Fruit fly (Drosophila melanogaster) whole organism, embryonic: ENCODE results near the gene Adck5.

Experiments used
- Atf3 ChIP-seq: fragments of 200-800 bp; sonication (Bioruptor generic); optimal IDR thresholded peaks from 3 replicates; lab custom pipeline; 2016; ENCODE audit warnings: missing biosample characterization, missing genetic modification characterization
- CG10267 ChIP-seq: fragments of 200-800 bp; sonication (Bioruptor generic); optimal IDR thresholded peaks from 2 replicates; lab custom pipeline; 2018; ENCODE audit warnings: missing biosample characterization, mild to moderate bottlenecking, missing genetic modification characterization, moderate library complexity
- CG10274 ChIP-seq: fragments of 200-800 bp; sonication (Bioruptor generic); optimal IDR thresholded peaks from 3 replicates; lab custom pipeline; 2017; ENCODE audit warnings: missing biosample characterization, mild to moderate bottlenecking, missing genetic modification characterization
- CG10462 ChIP-seq: fragments of 200-800 bp; sonication (Bioruptor generic); optimal IDR thresholded peaks from 2 replicates; lab custom pipeline; 2016; ENCODE audit warnings: missing biosample characterization, missing genetic modification characterization
- CG10654 ChIP-seq: fragments of 200-800 bp; sonication (Bioruptor generic); optimal IDR thresholded peaks from 2 replicates; lab custom pipeline; 2016; ENCODE audit warnings: missing biosample characterization, missing genetic modification characterization
- CG11398 ChIP-seq: fragments of 200-800 bp; sonication (Bioruptor generic); optimal IDR thresholded peaks from 2 replicates; lab custom pipeline; 2016; ENCODE audit warnings: missing biosample characterization, missing genetic modification characterization
- CG1233 ChIP-seq: fragments of 200-800 bp; sonication (Bioruptor generic); optimal IDR thresholded peaks from 4 replicates; lab custom pipeline; 2018; ENCODE audit warnings: missing biosample characterization, mild to moderate bottlenecking, missing genetic modification characterization
- CG13296 ChIP-seq: fragments of 200-800 bp; sonication (Bioruptor generic); optimal IDR thresholded peaks from 3 replicates; lab custom pipeline; 2018; ENCODE audit warnings: missing biosample characterization, mild to moderate bottlenecking, missing genetic modification characterization
- CG14965 ChIP-seq: fragments of 200-800 bp; sonication (Bioruptor generic); optimal IDR thresholded peaks from 2 replicates; lab custom pipeline; 2016; ENCODE audit warnings: missing biosample characterization, missing genetic modification characterization, borderline replicate concordance
- CG15073 ChIP-seq: fragments of 200-800 bp; sonication (Bioruptor generic); optimal IDR thresholded peaks from 2 replicates; lab custom pipeline; 2016; ENCODE audit warnings: missing biosample characterization, missing genetic modification characterization
- CG1603 ChIP-seq: fragments of 200-800 bp; sonication (Bioruptor generic); optimal IDR thresholded peaks from 2 replicates; lab custom pipeline; 2019; ENCODE audit warnings: missing biosample characterization, mild to moderate bottlenecking, missing genetic modification characterization, moderate library complexity
- CG16815 ChIP-seq: fragments of 200-800 bp; sonication (Bioruptor generic); optimal IDR thresholded peaks from 3 replicates; lab custom pipeline; 2017; ENCODE audit warnings: missing biosample characterization, mild to moderate bottlenecking, missing genetic modification characterization
- CG2129 ChIP-seq: fragments of 200-800 bp; sonication (Bioruptor generic); IDR thresholded peaks from 2 replicates; pipeline ENCODE4 v1.3.6; 2022; ENCODE audit warnings: missing biosample characterization, missing genetic modification characterization; ENCODE audit not compliant: partially characterized antibody
- CG2199 ChIP-seq: fragments of 200-800 bp; sonication (Bioruptor generic); IDR thresholded peaks from 3 replicates; pipeline ENCODE4 v1.3.6; 2022; ENCODE audit warnings: missing biosample characterization, missing genetic modification characterization
- CG4328 ChIP-seq: fragments of 200-800 bp; sonication (Bioruptor generic); optimal IDR thresholded peaks from 3 replicates; lab custom pipeline; 2017; ENCODE audit warnings: missing biosample characterization, missing genetic modification reagents, missing genetic modification characterization
- CG4360 ChIP-seq: fragments of 200-800 bp; sonication (Bioruptor generic); IDR thresholded peaks from 2 replicates; pipeline ENCODE4 v1.3.6; 2022; ENCODE audit warnings: missing biosample characterization, missing genetic modification characterization
- CG6175 ChIP-seq: fragments of 200-800 bp; sonication (Bioruptor generic); IDR thresholded peaks from 3 replicates; pipeline ENCODE4 v1.3.6; 2022; ENCODE audit warnings: missing biosample characterization, missing genetic modification characterization
- CG6272 ChIP-seq: fragments of 200-800 bp; sonication (Bioruptor generic); IDR thresholded peaks from 2 replicates; pipeline ENCODE4 v1.3.6; 2022; ENCODE audit warnings: missing biosample characterization, missing genetic modification characterization
- CG7271 ChIP-seq: fragments of 200-800 bp; sonication (Bioruptor generic); optimal IDR thresholded peaks from 2 replicates; lab custom pipeline; 2018; ENCODE audit warnings: missing biosample characterization, mild to moderate bottlenecking, missing genetic modification characterization, moderate library complexity
- CG8388 ChIP-seq: fragments of 200-800 bp; sonication (Bioruptor generic); optimal IDR thresholded peaks from 2 replicates; lab custom pipeline; 2019; ENCODE audit warnings: missing biosample characterization, mild to moderate bottlenecking, missing genetic modification characterization, moderate library complexity
- CG8924 ChIP-seq: fragments of 200-800 bp; optimal IDR thresholded peaks from 3 replicates; lab custom pipeline; 2019; ENCODE audit warnings: missing biosample characterization, mild to moderate bottlenecking, missing genetic modification characterization, moderate library complexity
- CG9797 ChIP-seq: fragments of 200-800 bp; sonication (Bioruptor generic); optimal IDR thresholded peaks from 3 replicates; lab custom pipeline; 2018; ENCODE audit warnings: missing biosample characterization, mild to moderate bottlenecking, missing genetic modification characterization
- CTCF ChIP-seq: fragments of 200-800 bp; sonication (Bioruptor generic); optimal IDR thresholded peaks from 2 replicates; lab custom pipeline; 2017; ENCODE audit warnings: missing biosample characterization, mild to moderate bottlenecking, missing genetic modification characterization, moderate library complexity
- Dip2 ChIP-seq: fragments of 200-800 bp; sonication (Bioruptor generic); IDR thresholded peaks from 2 replicates; pipeline ENCODE4 v1.3.6; 2022; ENCODE audit warnings: missing biosample characterization, missing genetic modification characterization
- Dp ChIP-seq: fragments of 200-800 bp; sonication (Bioruptor generic); optimal IDR thresholded peaks from 2 replicates; lab custom pipeline; 2018; ENCODE audit warnings: missing biosample characterization, mild to moderate bottlenecking, missing genetic modification characterization, moderate library complexity
- E2f2 ChIP-seq: fragments of 200-800 bp; sonication (Bioruptor generic); IDR thresholded peaks from 2 replicates; pipeline ENCODE4 v1.3.6; 2022; ENCODE audit warnings: missing biosample characterization, missing genetic modification characterization
- Fer3 ChIP-seq: fragments of 200-800 bp; sonication (Bioruptor generic); optimal IDR thresholded peaks from 2 replicates; lab custom pipeline; 2018; ENCODE audit warnings: missing biosample characterization, mild to moderate bottlenecking, missing genetic modification characterization, moderate library complexity
- HHEX ChIP-seq: fragments of 200-800 bp; sonication (Bioruptor generic); optimal IDR thresholded peaks from 3 replicates; lab custom pipeline; 2017; ENCODE audit warnings: missing biosample characterization, mild to moderate bottlenecking, missing genetic modification characterization, missing genetic modification reagents
- HLH3B ChIP-seq: fragments of 200-800 bp; sonication (Bioruptor generic); IDR thresholded peaks from 2 replicates; pipeline ENCODE4 v1.3.6; 2022; ENCODE audit warnings: missing biosample characterization, missing genetic modification characterization
- HLH54F ChIP-seq: fragments of 200-800 bp; sonication (Bioruptor generic); optimal IDR thresholded peaks from 3 replicates; lab custom pipeline; 2016; ENCODE audit warnings: missing biosample characterization, missing genetic modification characterization
- HmgD ChIP-seq: fragments of 200-800 bp; sonication (Bioruptor generic); optimal IDR thresholded peaks from 3 replicates; lab custom pipeline; 2016; ENCODE audit warnings: missing biosample characterization, missing genetic modification characterization
- Hmr ChIP-seq: fragments of 200-800 bp; sonication (Bioruptor generic); optimal IDR thresholded peaks from 3 replicates; lab custom pipeline; 2017; ENCODE audit warnings: mild to moderate bottlenecking, missing biosample characterization, missing genetic modification reagents, missing genetic modification characterization
- Lim3 ChIP-seq: fragments of 200-800 bp; sonication (Bioruptor generic); IDR thresholded peaks from 2 replicates; pipeline ENCODE4 v1.3.6; 2022; ENCODE audit warnings: missing biosample characterization, missing genetic modification characterization
- MTF-1 ChIP-seq: fragments of 200-800 bp; sonication (Bioruptor generic); optimal IDR thresholded peaks from 2 replicates; lab custom pipeline; 2018; ENCODE audit warnings: missing biosample characterization, mild to moderate bottlenecking, missing genetic modification characterization, borderline replicate concordance
- Med ChIP-seq: fragments of 200-800 bp; sonication (Bioruptor generic); peaks from one replicate; lab custom pipeline; 2016; ENCODE audit warnings: missing biosample characterization, missing genetic modification characterization, mild to moderate bottlenecking, inconsistent platforms, moderate library complexity
- Neu2 ChIP-seq: fragments of 200-800 bp; sonication (Bioruptor generic); optimal IDR thresholded peaks from 3 replicates; lab custom pipeline; 2016; ENCODE audit warnings: missing biosample characterization, missing genetic modification characterization, borderline replicate concordance
- Nf-YA ChIP-seq: fragments of 200-800 bp; sonication (Bioruptor generic); IDR thresholded peaks from 2 replicates; pipeline ENCODE4 v1.3.6; 2022; ENCODE audit warnings: missing biosample characterization, missing genetic modification characterization
- NfI ChIP-seq: fragments of 200-800 bp; sonication (Bioruptor generic); optimal IDR thresholded peaks from 3 replicates; lab custom pipeline; 2018; ENCODE audit warnings: missing biosample characterization, mild to moderate bottlenecking, missing genetic modification characterization, moderate library complexity
- Optix ChIP-seq: fragments of 200-800 bp; sonication (Bioruptor generic); IDR thresholded peaks from 3 replicates; pipeline ENCODE4 v1.3.6; 2022; ENCODE audit warnings: missing biosample characterization, missing genetic modification characterization
- Six4 ChIP-seq: fragments of 200-800 bp; sonication (Bioruptor generic); optimal IDR thresholded peaks from 2 replicates; lab custom pipeline; 2016; ENCODE audit warnings: missing biosample characterization, missing genetic modification characterization
- gsb ChIP-seq: fragments of 200-800 bp; sonication (Bioruptor generic); IDR thresholded peaks from 2 replicates; pipeline ENCODE4 v1.3.6; 2022; ENCODE audit warnings: missing biosample characterization, missing genetic modification characterization
- kay ChIP-seq: fragments of 200-800 bp; sonication (Bioruptor generic); optimal IDR thresholded peaks from 2 replicates; lab custom pipeline; 2016; ENCODE audit warnings: missing biosample characterization, missing genetic modification characterization
- maf-S ChIP-seq: fragments of 200-800 bp; sonication (Bioruptor generic); optimal IDR thresholded peaks from 2 replicates; lab custom pipeline; 2016; ENCODE audit warnings: missing biosample characterization, missing genetic modification characterization
- nmo ChIP-seq: fragments of 200-800 bp; sonication (Bioruptor generic); optimal IDR thresholded peaks from 2 replicates; lab custom pipeline; 2018; ENCODE audit warnings: missing biosample characterization, mild to moderate bottlenecking, missing genetic modification characterization, moderate library complexity
- otp ChIP-seq: fragments of 200-800 bp; sonication (Bioruptor generic); IDR thresholded peaks from 3 replicates; pipeline ENCODE4, ENCODE4 v1.3.6; 2022; ENCODE audit warnings: missing biosample characterization, missing genetic modification characterization
- pb ChIP-seq: fragments of 200-800 bp; sonication (Bioruptor generic); optimal IDR thresholded peaks from 3 replicates; lab custom pipeline; 2016; ENCODE audit warnings: missing biosample characterization, missing genetic modification characterization
- phol ChIP-seq: fragments of 200-800 bp; sonication (Bioruptor generic); optimal IDR thresholded peaks from 3 replicates; lab custom pipeline; 2018; ENCODE audit warnings: missing biosample characterization, mild to moderate bottlenecking, missing genetic modification characterization, moderate library complexity
- pnt ChIP-seq: fragments of 200-800 bp; sonication (Bioruptor generic); optimal IDR thresholded peaks from 3 replicates; lab custom pipeline; 2016; ENCODE audit warnings: missing biosample characterization, missing genetic modification characterization
- wdn ChIP-seq: fragments of 200-800 bp; sonication (Bioruptor generic); IDR thresholded peaks from 2 replicates; pipeline ENCODE4 v1.3.6; 2022; ENCODE audit warnings: missing biosample characterization, missing genetic modification characterization

Adck5 gene

DNA sequence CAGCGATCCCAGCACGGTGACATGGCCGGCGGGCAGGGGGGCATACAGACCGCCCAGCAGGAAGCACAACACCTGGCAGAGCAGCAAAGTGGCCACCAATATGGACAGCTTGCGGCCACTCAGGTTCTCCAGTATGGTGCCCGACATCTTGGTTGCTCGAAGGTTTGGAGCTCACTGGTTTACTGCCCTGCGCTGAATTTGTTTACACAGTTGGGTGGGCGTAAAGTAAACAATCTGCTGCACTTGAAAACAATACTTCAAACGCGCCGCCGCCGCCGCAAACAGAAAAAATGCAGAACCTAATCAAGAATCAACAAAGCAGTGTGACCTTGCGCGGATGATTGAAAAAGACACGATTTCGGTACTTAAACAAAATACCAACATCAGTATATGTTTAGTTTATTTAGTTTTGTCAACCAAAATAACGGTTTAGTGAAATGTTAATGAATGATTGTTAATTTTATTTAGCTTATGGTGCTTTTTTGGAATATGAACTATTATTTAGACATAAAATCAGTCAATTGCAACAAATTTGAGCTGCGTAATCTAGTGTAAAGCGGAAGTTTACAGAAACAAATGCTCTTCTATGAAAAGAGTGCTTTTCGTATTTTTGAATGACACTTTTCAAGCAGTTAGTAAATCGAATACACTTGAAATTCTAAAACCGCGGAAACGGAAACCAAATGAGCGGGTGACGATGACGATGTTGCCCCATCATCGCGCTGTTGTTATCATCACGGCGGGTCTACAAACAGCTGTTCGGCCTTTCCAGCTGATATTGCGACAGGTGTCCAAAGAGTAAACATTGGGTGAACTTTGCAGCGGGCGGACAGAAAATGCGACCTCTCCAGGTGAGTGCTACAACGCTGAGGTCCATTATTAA, at the start of gene Adck5, which contains the start of gene wls (continued):
- TF ChIP-seq CG14965, result no peak
- TF ChIP-seq Dip2 (GFP tag; lab: Robert Waterston, UW), result no peak
- peak; percentile 93 for TF ChIP-seq Med (GFP tag; lab: Kevin White, UChicago)
- no peak for TF ChIP-seq Six4 (GFP tag; lab: Kevin White, UChicago)
- peak; percentile 10 for TF ChIP-seq kay
- TF ChIP-seq Lim3 (GFP tag; lab: Robert Waterston, UW), result no peak
- peak; percentile 17 for TF ChIP-seq pb
- TF ChIP-seq CG8388 (GFP tag; lab: Kevin White, UChicago), result peak; percentile 23
- TF ChIP-seq Optix, result no peak
- no peak for TF ChIP-seq gsb (GFP tag; lab: Robert Waterston, UW)
- no peak for TF ChIP-seq CG6272 (GFP tag; lab: Robert Waterston, UW)
- TF ChIP-seq CG1233 (GFP tag; lab: Kevin White, UChicago), result peak; percentile 41
- TF ChIP-seq E2f2 (GFP tag; lab: Robert Waterston, UW), result no peak; the same call in 1 of the 2 replicates
- TF ChIP-seq CG10274 (GFP tag; lab: Kevin White, UChicago), result peak; percentile 32
- peak; percentile 70 for TF ChIP-seq CG9797 (GFP tag; lab: Kevin White, UChicago)
- peak; percentile 45 for TF ChIP-seq nmo (GFP tag; lab: Kevin White, UChicago)
- TF ChIP-seq CG6175 (GFP tag; lab: Robert Waterston, UW), result no peak
- 0 out of 3 replicates have a peak, but pooled peaks have one; percentile 27 for TF ChIP-seq otp (GFP tag; lab: Robert Waterston, UW)
- no peak for TF ChIP-seq CG15073 (GFP tag; lab: Kevin White, UChicago)
- peak; percentile 81 for TF ChIP-seq Hmr (GFP tag; lab: Kevin White, UChicago)
- TF ChIP-seq NfI (GFP tag; lab: Kevin White, UChicago), result peak; percentile 71
- no peak for TF ChIP-seq pnt (GFP tag; lab: Kevin White, UChicago)
- no peak for TF ChIP-seq Neu2 (GFP tag; lab: Kevin White, UChicago)
- TF ChIP-seq HLH54F (GFP tag; lab: Kevin White, UChicago), result no peak
- TF ChIP-seq MTF-1 (GFP tag; lab: Kevin White, UChicago), result peak; percentile 80
- TF ChIP-seq CG8924, result peak; percentile 17
- TF ChIP-seq CG16815 (GFP tag; lab: Kevin White, UChicago), result no peak
- TF ChIP-seq Atf3, result no peak
- peak; percentile 62 for TF ChIP-seq Fer3 (tag; lab: Kevin White, UChicago)
- no peak for TF ChIP-seq CG2199
- peak; percentile 70 for TF ChIP-seq CG13296 (GFP tag; lab: Kevin White, UChicago)
- 0 out of 2 replicates have a peak, but pooled peaks have one; percentile 13 for TF ChIP-seq wdn (GFP tag; lab: Robert Waterston, UW)
- TF ChIP-seq Dp (GFP tag; lab: Kevin White, UChicago), result peak; percentile 38
- TF ChIP-seq CG2129, result no peak
- peak; percentile 50 for TF ChIP-seq CG7271 (tag; lab: Kevin White, UChicago)
- TF ChIP-seq CTCF (GFP tag; lab: Kevin White, UChicago), result peak; percentile 62
- TF ChIP-seq HHEX (GFP tag; lab: Kevin White, UChicago), result peak; percentile 58
- no peak for TF ChIP-seq HmgD (GFP tag; lab: Kevin White, UChicago)
- no peak for TF ChIP-seq HLH3B (GFP tag; lab: Robert Waterston, UW)
- peak; percentile 52 for TF ChIP-seq CG10267 (tag; lab: Kevin White, UChicago)
- peak; percentile 57 for TF ChIP-seq CG1603 (tag; lab: Kevin White, UChicago)
- TF ChIP-seq CG10462, result peak; percentile 42
- peak; percentile 37 for TF ChIP-seq phol (tag; lab: Kevin White, UChicago)
- no peak for TF ChIP-seq CG4360 (GFP tag; lab: Robert Waterston, UW)
- peak; percentile 38; the same call in 1 of the 2 replicates for TF ChIP-seq Nf-YA
- TF ChIP-seq CG4328 (GFP tag; lab: Kevin White, UChicago), result peak; percentile 46
- TF ChIP-seq CG11398 (GFP tag; lab: Kevin White, UChicago), result peak; percentile 45
- TF ChIP-seq CG10654 (GFP tag; lab: Kevin White, UChicago), result peak; percentile 21
- peak; percentile 11 for TF ChIP-seq maf-S (GFP tag; lab: Kevin White, UChicago)
